Worm (Caenorhabditis elegans): ENCODE measurements around the gene Y60C6A.3.

Y60C6A.3 gene

DNA sequence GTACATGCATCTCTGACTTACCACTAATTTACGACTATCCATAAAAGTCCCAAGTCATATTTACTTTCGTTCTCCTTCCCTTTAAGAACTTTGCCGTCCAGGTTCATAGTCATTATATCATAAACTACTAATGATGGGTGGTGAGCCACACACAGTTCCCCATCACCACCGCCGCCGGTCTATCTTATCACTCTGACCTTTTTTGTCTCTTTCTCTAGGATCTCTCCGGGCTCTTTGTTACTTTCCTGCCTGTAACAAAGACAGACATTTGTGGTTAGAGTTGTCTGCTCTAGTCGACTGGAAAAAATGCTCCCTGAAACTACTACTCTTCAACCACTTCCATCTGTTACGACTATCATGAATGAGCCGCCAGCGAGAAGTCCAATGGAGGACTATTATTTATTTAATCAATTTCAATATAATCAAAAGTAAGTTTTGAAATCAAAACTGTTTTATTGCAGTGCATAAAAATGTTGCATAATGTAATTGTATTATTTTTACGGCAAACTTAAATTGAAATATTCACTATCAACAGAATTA is 15.1 kb upstream of the Y60C6A.3 start, which contains the start of gene elt-7:
elt-7 (plus strand) TSS at position 263 of the 540 bp plus-strand sequence.
- TF ChIP-seq unc-39 (tag; optimal IDR thresholded peaks at IDR 0.05): no peak
- no peak for TF ChIP-seq ham-2 (GFP tag; optimal IDR thresholded peaks at IDR 0.05)
- no peak for TF ChIP-seq bed-3 (GFP tag; optimal IDR thresholded peaks at IDR 0.05)

DNA sequence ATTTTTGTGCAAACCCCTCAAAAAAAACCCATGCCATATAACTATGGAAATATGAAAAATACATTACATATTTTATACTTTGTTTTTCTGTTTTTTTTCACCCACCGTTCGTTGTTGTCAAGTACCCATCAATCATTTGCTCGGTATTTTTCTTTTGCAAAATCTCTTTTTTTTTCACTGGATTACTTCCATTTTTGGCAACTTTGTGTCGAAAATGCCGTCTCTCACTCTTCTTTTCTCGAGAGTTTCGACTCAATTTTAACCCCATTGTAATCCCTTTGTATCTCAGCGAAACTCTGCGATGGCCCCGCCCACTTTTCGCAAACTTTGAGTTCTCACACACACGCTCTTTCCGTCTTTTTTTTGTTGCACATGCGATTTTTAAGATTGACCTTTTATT is 10.5 kb upstream of the Y60C6A.3 start:
- TF ChIP-seq nhr-2 (tag; optimal IDR thresholded peaks at IDR 0.05) (no peak), unc-120 (tag; optimal IDR thresholded peaks at IDR 0.05; ENCODE audit: poor library complexity, severe bottlenecking) (peak; percentile 29)

DNA sequence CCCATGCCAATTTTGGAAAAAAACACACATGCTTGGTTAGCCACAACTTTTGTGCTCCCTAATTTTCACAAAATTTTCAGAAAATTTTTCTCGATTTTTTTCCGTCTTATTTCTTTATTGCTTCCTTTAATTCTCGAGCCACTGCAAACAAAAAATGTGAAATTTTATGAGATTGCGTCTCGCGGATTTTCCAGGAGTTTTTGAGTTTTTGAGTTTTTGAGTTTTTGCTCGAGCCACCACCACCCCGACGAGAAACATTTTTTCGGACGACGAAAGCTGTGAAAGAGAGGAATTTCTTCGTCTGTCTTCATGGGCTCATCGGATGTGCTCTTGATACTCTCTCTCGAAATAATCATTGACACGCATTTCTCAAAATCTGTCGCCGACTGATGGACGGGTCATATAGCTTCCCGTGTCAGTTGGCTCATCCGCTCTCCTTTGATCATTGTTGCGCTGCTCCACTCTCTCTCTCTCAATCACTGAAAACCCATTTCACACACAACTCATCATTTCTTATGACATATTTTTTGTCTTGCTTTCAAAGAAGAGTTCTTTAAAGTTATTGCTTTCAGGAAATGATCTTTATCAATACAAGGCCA is 8.1 kb upstream of the Y60C6A.3 start, which contains the start of gene C18G1.1:
C18G1.1 (plus strand) TSS at position 573 of the 599 bp plus-strand sequence.
- TF ChIP-seq unc-62 (GFP tag; optimal IDR thresholded peaks at IDR 0.05): peak; percentile 99
- TF ChIP-seq nhr-2 (tag; optimal IDR thresholded peaks at IDR 0.05): no peak
- TF ChIP-seq hlh-1 (tag; optimal IDR thresholded peaks at IDR 0.05): peak; percentile 89
- TF ChIP-seq unc-120 (tag; optimal IDR thresholded peaks at IDR 0.05; ENCODE audit: poor library complexity, severe bottlenecking): peak; percentile 26

DNA sequence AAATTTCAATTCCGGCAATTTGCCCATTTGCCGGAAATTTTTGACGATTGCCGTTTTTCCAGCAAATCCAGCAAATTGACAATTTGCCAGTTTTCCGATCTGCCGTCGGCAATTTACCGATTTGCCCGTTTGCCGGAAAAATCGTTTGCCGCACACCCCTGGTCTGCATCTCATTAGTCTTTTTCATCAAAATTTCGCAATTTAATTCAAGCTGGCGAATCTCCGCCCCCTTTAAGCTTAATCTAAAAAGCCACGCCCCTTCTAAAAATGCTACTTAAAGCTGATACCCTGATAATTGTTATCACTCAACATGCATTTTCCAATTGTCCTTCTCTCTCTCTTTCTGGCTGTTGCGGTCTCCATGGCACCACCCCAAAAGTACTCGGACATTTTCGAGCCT is 2.3 kb upstream of the Y60C6A.3 start, which contains the start of gene Y60C6A.1:
Y60C6A.1 (plus strand) TSS at position 301 of the 400 bp plus-strand sequence.
- no peak for TF ChIP-seq mep-1 (tag; optimal IDR thresholded peaks at IDR 0.05)
- no peak for TF ChIP-seq ceh-83 (GFP tag; optimal IDR thresholded peaks at IDR 0.05)
- no peak for TF ChIP-seq elt-3 (tag; optimal IDR thresholded peaks at IDR 0.05)
- TF ChIP-seq nhr-237 (tag; optimal IDR thresholded peaks at IDR 0.05): no peak

DNA sequence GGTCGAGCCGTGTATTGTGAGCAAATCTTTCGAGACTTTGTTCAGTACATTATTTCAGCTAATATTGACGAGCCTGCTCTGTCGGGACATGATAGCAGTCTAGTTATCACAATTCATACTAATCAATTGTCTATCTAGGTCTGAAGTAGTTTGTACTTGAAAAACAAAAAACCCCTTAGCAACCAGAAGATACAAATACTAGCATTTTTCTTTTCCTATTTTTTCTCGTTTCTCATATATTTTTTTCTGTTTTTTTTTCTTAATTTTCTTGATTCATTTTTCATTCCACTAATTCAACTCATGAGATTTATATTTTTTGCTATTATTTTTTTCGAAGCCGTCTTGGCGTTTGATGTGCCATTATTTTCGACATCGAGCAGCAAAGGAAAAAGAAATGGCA is 1.6 kb downstream of the Y60C6A.3 start, which contains the start of gene R02F11.9:
R02F11.9 (plus strand) TSS at position 301 of the 400 bp plus-strand sequence.
- TF ChIP-seq mab-5 (tag; optimal IDR thresholded peaks at IDR 0.05): no peak
- TF ChIP-seq cnd-1 (tag; optimal IDR thresholded peaks at IDR 0.05): no peak
- TF ChIP-seq unc-120 (tag; optimal IDR thresholded peaks at IDR 0.05; ENCODE audit: poor library complexity, severe bottlenecking): no peak
- TF ChIP-seq nhr-237 (tag; optimal IDR thresholded peaks at IDR 0.05): no peak
- no peak for TF ChIP-seq elt-1 (tag; optimal IDR thresholded peaks at IDR 0.05; ENCODE audit: borderline replicate concordance, insufficient read depth)
- TF ChIP-seq ceh-39 (tag; optimal IDR thresholded peaks at IDR 0.05): no peak
- no peak for TF ChIP-seq snpc-4 (tag; optimal IDR thresholded peaks at IDR 0.05)
- TF ChIP-seq ztf-11 (tag; optimal IDR thresholded peaks at IDR 0.05): no peak
- TF ChIP-seq zip-8 (tag; optimal IDR thresholded peaks at IDR 0.05): no peak
- TF ChIP-seq elt-3 (tag; optimal IDR thresholded peaks at IDR 0.05): no peak
- no peak for TF ChIP-seq nhr-28 (tag; optimal IDR thresholded peaks at IDR 0.05)
- TF ChIP-seq lin-13 (tag; optimal IDR thresholded peaks at IDR 0.05): no peak
- no peak for TF ChIP-seq lsy-2 (tag; optimal IDR thresholded peaks at IDR 0.05)

DNA sequence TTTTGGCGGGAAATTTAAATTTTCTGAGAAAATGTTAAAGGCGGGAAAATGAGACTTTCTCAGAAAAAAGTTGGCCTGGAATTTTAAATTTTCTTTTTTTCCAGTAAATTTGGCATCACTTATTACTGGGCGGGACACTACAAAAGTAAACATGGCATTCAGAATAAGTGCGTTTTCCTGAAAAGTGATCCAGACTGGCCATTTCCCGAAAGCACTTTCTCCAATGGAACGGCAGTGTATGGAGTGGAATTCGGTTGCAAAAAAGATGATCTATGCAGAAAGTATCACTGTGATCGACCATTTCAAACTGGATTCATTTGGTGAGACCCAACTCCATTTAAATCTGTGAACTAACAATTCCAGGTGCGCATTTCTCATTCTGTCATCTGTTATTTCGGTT is 2.2 kb downstream of the Y60C6A.3 start:
- TF ChIP-seq drap-1 (GFP tag; optimal IDR thresholded peaks at IDR 0.05) (no peak), ham-2 (GFP tag; optimal IDR thresholded peaks at IDR 0.05) (no peak), nhr-28 (tag; optimal IDR thresholded peaks at IDR 0.05) (no peak)

DNA sequence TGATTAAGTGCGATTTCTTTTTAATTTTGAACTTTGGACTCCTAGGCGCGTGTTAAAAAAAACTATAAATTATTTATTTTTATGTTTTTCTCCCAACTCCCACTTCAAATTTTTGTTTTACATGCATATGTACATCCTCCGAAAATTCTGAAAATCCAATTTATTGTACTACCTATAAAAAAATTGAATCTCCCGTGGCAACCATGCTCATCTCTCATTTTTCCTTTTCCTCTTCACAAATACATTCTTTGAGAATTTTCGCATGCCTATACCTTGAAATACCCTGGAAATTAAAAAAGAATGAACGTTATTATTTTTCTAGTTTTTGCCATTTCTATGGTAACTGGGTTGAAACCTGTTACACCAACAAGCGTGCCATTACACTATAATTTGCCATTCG is 3.2 kb downstream of the Y60C6A.3 start, which contains the start of gene R02F11.10:
R02F11.10 (plus strand) TSS at position 301 of the 400 bp plus-strand sequence.
- no peak for TF ChIP-seq elt-3 (tag; optimal IDR thresholded peaks at IDR 0.05)
- TF ChIP-seq ces-1 (GFP tag; optimal IDR thresholded peaks at IDR 0.05): no peak
- TF ChIP-seq ham-2 (GFP tag; optimal IDR thresholded peaks at IDR 0.05): no peak
- no peak for TF ChIP-seq cnd-1 (tag; optimal IDR thresholded peaks at IDR 0.05)
- no peak for TF ChIP-seq nhr-237 (tag; optimal IDR thresholded peaks at IDR 0.05)
- TF ChIP-seq snpc-4 (tag; optimal IDR thresholded peaks at IDR 0.05): no peak
- no peak for TF ChIP-seq unc-39 (tag; optimal IDR thresholded peaks at IDR 0.05)
- TF ChIP-seq nhr-28 (tag; optimal IDR thresholded peaks at IDR 0.05): no peak
- TF ChIP-seq hlh-1 (tag; optimal IDR thresholded peaks at IDR 0.05): no peak
- no peak for TF ChIP-seq sem-2 (GFP tag; optimal IDR thresholded peaks at IDR 0.05)
- no peak for TF ChIP-seq ceh-39 (tag; optimal IDR thresholded peaks at IDR 0.05)

DNA sequence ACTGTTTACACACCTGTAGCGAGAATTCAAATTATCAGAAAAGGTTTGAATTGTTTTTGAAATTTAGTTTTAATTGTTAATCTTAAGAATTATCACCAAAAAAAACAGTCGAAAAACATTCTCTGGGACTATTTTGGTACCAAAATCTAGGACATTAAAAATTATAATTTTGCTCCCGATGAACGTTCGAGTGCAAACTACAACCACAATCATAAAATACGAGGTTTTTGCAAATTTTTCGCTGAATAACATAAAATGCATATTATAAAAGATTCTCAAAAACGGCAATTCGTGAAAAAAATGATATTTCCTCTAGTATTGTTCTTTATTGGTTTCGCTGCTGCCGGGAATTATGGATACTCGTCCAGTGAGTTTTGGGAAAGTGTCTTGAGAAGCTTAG is 4.8 kb downstream of the Y60C6A.3 start, which contains the start of gene R02F11.12:
R02F11.12 (plus strand) TSS at position 301 of the 400 bp plus-strand sequence.
- TF ChIP-seq ceh-43 (GFP tag; optimal IDR thresholded peaks at IDR 0.05): no peak
- TF ChIP-seq zip-8 (tag; optimal IDR thresholded peaks at IDR 0.05): no peak
- TF ChIP-seq mls-2 (tag; optimal IDR thresholded peaks at IDR 0.05): no peak
- no peak for TF ChIP-seq nhr-2 (tag; optimal IDR thresholded peaks at IDR 0.05)
- TF ChIP-seq lsy-2 (tag; optimal IDR thresholded peaks at IDR 0.05): no peak
- TF ChIP-seq ces-1 (GFP tag; optimal IDR thresholded peaks at IDR 0.05): no peak
- TF ChIP-seq nhr-237 (tag; optimal IDR thresholded peaks at IDR 0.05): no peak
- no peak for TF ChIP-seq bed-3 (GFP tag; optimal IDR thresholded peaks at IDR 0.05)
- no peak for TF ChIP-seq mep-1 (tag; optimal IDR thresholded peaks at IDR 0.05)
- TF ChIP-seq ham-2 (GFP tag; optimal IDR thresholded peaks at IDR 0.05): no peak
